Worm (Caenorhabditis elegans): ENCODE measurements around the gene W06G6.9.

- TF ChIP-seq ztf-16 (tag; optimal IDR thresholded peaks at IDR 0.05) (no peak), ceh-18 (tag; optimal IDR thresholded peaks at IDR 0.05) (no peak), T23F11.4 (GFP tag; optimal IDR thresholded peaks at IDR 0.05) (no peak), nhr-11 (tag; optimal IDR thresholded peaks at IDR 0.05) (no peak), ceh-24 (tag; optimal IDR thresholded peaks at IDR 0.05) (no peak), lin-11 (tag; optimal IDR thresholded peaks at IDR 0.05) (no peak), ceh-19 (GFP tag; optimal IDR thresholded peaks at IDR 0.05) (no peak)
These were observed 50.2 kb downstream of the W06G6.9 start for ce11 chrV:16596102-16596501.

Measured in whole organism, late embryonic.